Fruit fly (Drosophila melanogaster) whole organism, embryonic: ENCODE results near the gene CG43401.

Source experiments
- Adf1 ChIP-seq: fragments of 200-800 bp; sonication (Bioruptor generic); IDR thresholded peaks from 2 replicates; pipeline ENCODE4 v1.3.6; 2022; ENCODE audit warnings: missing biosample characterization, missing genetic modification characterization
- Atf3 ChIP-seq: fragments of 200-800 bp; sonication (Bioruptor generic); optimal IDR thresholded peaks from 3 replicates; lab custom pipeline; 2016; ENCODE audit warnings: missing biosample characterization, missing genetic modification characterization
- B-H2 ChIP-seq: fragments of 200-800 bp; sonication (Bioruptor generic); optimal IDR thresholded peaks from 2 replicates; lab custom pipeline; 2018; ENCODE audit warnings: missing biosample characterization, mild to moderate bottlenecking, missing genetic modification characterization
- Blimp-1 ChIP-seq: fragments of 200-800 bp; sonication (Bioruptor generic); optimal IDR thresholded peaks from 3 replicates; lab custom pipeline; 2018; ENCODE audit warnings: missing biosample characterization, missing genetic modification characterization, mild to moderate bottlenecking, moderate library complexity, missing genetic modification reagents
- BtbVII ChIP-seq: fragments of 200-800 bp; sonication (Bioruptor generic); optimal IDR thresholded peaks from 3 replicates; lab custom pipeline; 2017; ENCODE audit warnings: missing biosample characterization, mild to moderate bottlenecking, missing genetic modification characterization
- CG10209 ChIP-seq: fragments of 200-800 bp; sonication (Bioruptor generic); optimal IDR thresholded peaks from 3 replicates; lab custom pipeline; 2017; ENCODE audit warnings: missing biosample characterization, mild to moderate bottlenecking, missing genetic modification characterization, missing genetic modification reagents
- CG11696 ChIP-seq: fragments of 200-800 bp; sonication (Bioruptor generic); IDR thresholded peaks from 2 replicates; pipeline ENCODE4 v1.3.6; 2022; ENCODE audit warnings: missing biosample characterization, missing genetic modification characterization
- CG12391 ChIP-seq: fragments of 200-800 bp; sonication (Bioruptor generic); optimal IDR thresholded peaks from 3 replicates; lab custom pipeline; 2018; ENCODE audit warnings: missing biosample characterization, mild to moderate bottlenecking, missing genetic modification characterization, moderate library complexity
- CG12942 ChIP-seq: fragments of 200-800 bp; sonication (Bioruptor generic); optimal IDR thresholded peaks from 3 replicates; lab custom pipeline; 2016; ENCODE audit warnings: missing biosample characterization, missing genetic modification characterization
- CG14441 ChIP-seq: fragments of 200-800 bp; sonication (Bioruptor generic); IDR thresholded peaks from 2 replicates; pipeline ENCODE4 v1.3.6; 2022; ENCODE audit warnings: missing biosample characterization, missing genetic modification characterization
- CG17361 ChIP-seq: fragments of 200-800 bp; sonication (Bioruptor generic); IDR thresholded peaks from 3 replicates; pipeline ENCODE4 v1.3.6; 2022; ENCODE audit warnings: missing biosample characterization, missing genetic modification characterization
- CG17829 ChIP-seq: fragments of 200-800 bp; optimal IDR thresholded peaks from 2 replicates; lab custom pipeline; 2019; ENCODE audit warnings: missing biosample characterization, mild to moderate bottlenecking, missing genetic modification characterization, moderate library complexity
- CG2199 ChIP-seq: fragments of 200-800 bp; sonication (Bioruptor generic); IDR thresholded peaks from 3 replicates; pipeline ENCODE4 v1.3.6; 2022; ENCODE audit warnings: missing biosample characterization, missing genetic modification characterization
- CG2202 ChIP-seq: fragments of 200-800 bp; sonication (Bioruptor generic); optimal IDR thresholded peaks from 2 replicates; lab custom pipeline; 2018; ENCODE audit warnings: missing biosample characterization, mild to moderate bottlenecking, missing genetic modification characterization
- CG2875 ChIP-seq: fragments of 200-800 bp; sonication (Bioruptor generic); optimal IDR thresholded peaks from 2 replicates; lab custom pipeline; 2017; ENCODE audit warnings: missing biosample characterization, mild to moderate bottlenecking, missing genetic modification characterization, missing genetic modification reagents
- CG3281 ChIP-seq: fragments of 200-800 bp; sonication (Bioruptor generic); optimal IDR thresholded peaks from 3 replicates; lab custom pipeline; 2017; ENCODE audit warnings: missing biosample characterization, mild to moderate bottlenecking, missing genetic modification characterization
- CG4360 ChIP-seq: fragments of 200-800 bp; sonication (Bioruptor generic); IDR thresholded peaks from 2 replicates; pipeline ENCODE4 v1.3.6; 2022; ENCODE audit warnings: missing biosample characterization, missing genetic modification characterization
- CG4707 ChIP-seq: fragments of 200-800 bp; sonication (Bioruptor generic); optimal IDR thresholded peaks from 2 replicates; lab custom pipeline; 2018; ENCODE audit warnings: missing biosample characterization, mild to moderate bottlenecking, missing genetic modification characterization, moderate library complexity
- CG4730 ChIP-seq: fragments of 200-800 bp; sonication (Bioruptor generic); IDR thresholded peaks from 2 replicates; pipeline ENCODE4 v1.3.6; 2022; ENCODE audit warnings: missing biosample characterization, missing genetic modification characterization
- CG4854 ChIP-seq: fragments of 200-800 bp; sonication (Bioruptor generic); optimal IDR thresholded peaks from 2 replicates; lab custom pipeline; 2016; ENCODE audit warnings: missing biosample characterization, missing genetic modification characterization, inconsistent platforms
- CG5245 ChIP-seq: fragments of 200-800 bp; sonication (Bioruptor generic); optimal IDR thresholded peaks from 3 replicates; lab custom pipeline; 2016; ENCODE audit warnings: missing biosample characterization, missing genetic modification characterization
- CG6683 ChIP-seq: fragments of 200-800 bp; sonication (Bioruptor generic); optimal IDR thresholded peaks from 2 replicates; lab custom pipeline; 2017; ENCODE audit warnings: missing biosample characterization, mild to moderate bottlenecking, missing genetic modification characterization, missing genetic modification reagents
- CG6854 ChIP-seq: fragments of 200-800 bp; sonication (Bioruptor generic); optimal IDR thresholded peaks from 3 replicates; lab custom pipeline; 2017; ENCODE audit warnings: missing biosample characterization, mild to moderate bottlenecking, missing genetic modification characterization
- CG9609 ChIP-seq: fragments of 200-800 bp; sonication (Bioruptor generic); optimal IDR thresholded peaks from 3 replicates; lab custom pipeline; 2016; ENCODE audit warnings: missing biosample characterization, missing genetic modification characterization
- CkIIα-i1 ChIP-seq: fragments of 200-800 bp; sonication (Bioruptor generic); IDR thresholded peaks from 2 replicates; pipeline ENCODE4 v1.3.6; 2022; ENCODE audit warnings: missing biosample characterization, missing genetic modification characterization
- Dll ChIP-seq: fragments of 200-800 bp; sonication (Bioruptor generic); IDR thresholded peaks from 4 replicates; pipeline ENCODE4 v1.3.6; 2022; ENCODE audit warnings: missing biosample characterization, missing genetic modification characterization; ENCODE audit not compliant: partially characterized antibody
- Dp ChIP-seq: fragments of 200-800 bp; sonication (Bioruptor generic); optimal IDR thresholded peaks from 2 replicates; lab custom pipeline; 2018; ENCODE audit warnings: missing biosample characterization, mild to moderate bottlenecking, missing genetic modification characterization, moderate library complexity
- Dref ChIP-seq: fragments of 200-800 bp; sonication (Bioruptor generic); IDR thresholded peaks from 2 replicates; pipeline ENCODE4 v1.3.6; 2022; ENCODE audit warnings: missing biosample characterization, missing genetic modification characterization
- Fer3 ChIP-seq: fragments of 200-800 bp; sonication (Bioruptor generic); optimal IDR thresholded peaks from 2 replicates; lab custom pipeline; 2018; ENCODE audit warnings: missing biosample characterization, mild to moderate bottlenecking, missing genetic modification characterization, moderate library complexity
- Hmr ChIP-seq: fragments of 200-800 bp; sonication (Bioruptor generic); optimal IDR thresholded peaks from 3 replicates; lab custom pipeline; 2017; ENCODE audit warnings: mild to moderate bottlenecking, missing biosample characterization, missing genetic modification reagents, missing genetic modification characterization
- Hr51 ChIP-seq, 2 experiments: fragments of 200-800 bp; sonication (Bioruptor generic); optimal IDR thresholded peaks; 2 replicates in 1 of 2; 3 replicates in 1 of 2; lab custom pipeline; 2016 to 2018; ENCODE audit warnings: missing biosample characterization in 2 of 2, missing genetic modification characterization in 2 of 2, mild to moderate bottlenecking in 1 of 2, moderate library complexity in 1 of 2
- Jarid2 ChIP-seq: fragments of 200-800 bp; sonication (Bioruptor generic); optimal IDR thresholded peaks from 3 replicates; lab custom pipeline; 2017; ENCODE audit warnings: mild to moderate bottlenecking, missing biosample characterization, missing genetic modification reagents, missing genetic modification characterization
- Neu2 ChIP-seq: fragments of 200-800 bp; sonication (Bioruptor generic); optimal IDR thresholded peaks from 3 replicates; lab custom pipeline; 2016; ENCODE audit warnings: missing biosample characterization, missing genetic modification characterization, borderline replicate concordance
- ara ChIP-seq: fragments of 200-800 bp; sonication (Bioruptor generic); IDR thresholded peaks from 2 replicates; pipeline ENCODE4 v1.3.6; 2022; ENCODE audit warnings: missing biosample characterization, missing genetic modification characterization
- bbx ChIP-seq: fragments of 200-800 bp; sonication (Bioruptor generic); IDR thresholded peaks from 2 replicates; pipeline ENCODE4 v1.3.6; 2022; ENCODE audit warnings: missing biosample characterization, missing genetic modification characterization; ENCODE audit not compliant: partially characterized antibody
- br ChIP-seq: fragments of >200 bp; optimal IDR thresholded peaks from 2 replicates; lab custom pipeline; 2017
- crol ChIP-seq: fragments of 200-800 bp; sonication (Bioruptor generic); IDR thresholded peaks from 2 replicates; pipeline ENCODE4 v1.3.6; 2022; ENCODE audit warnings: missing biosample characterization, missing genetic modification characterization
- dan ChIP-seq: fragments of 200-800 bp; sonication (Bioruptor generic); IDR thresholded peaks from 2 replicates; pipeline ENCODE4 v1.3.6; 2022; ENCODE audit warnings: missing biosample characterization, missing genetic modification characterization
- esg ChIP-seq: fragments of 200-800 bp; sonication (Bioruptor generic); conservative IDR thresholded peaks from 2 replicates; pipeline ENCODE4 v1.3.6; 2022; ENCODE audit warnings: missing biosample characterization, missing genetic modification characterization
- h ChIP-seq: fragments of >200 bp; optimal IDR thresholded peaks from 2 replicates; lab custom pipeline; 2017
- kay ChIP-seq: fragments of 200-800 bp; sonication (Bioruptor generic); optimal IDR thresholded peaks from 2 replicates; lab custom pipeline; 2016; ENCODE audit warnings: missing biosample characterization, missing genetic modification characterization
- nom ChIP-seq: fragments of 200-800 bp; sonication (Bioruptor generic); optimal IDR thresholded peaks from 2 replicates; lab custom pipeline; 2017; ENCODE audit warnings: missing biosample characterization, missing genetic modification characterization, mild to moderate bottlenecking, moderate library complexity, missing genetic modification reagents
- pho ChIP-seq: fragments of 200-800 bp; sonication (Bioruptor generic); optimal IDR thresholded peaks from 2 replicates; lab custom pipeline; 2016; ENCODE audit warnings: missing biosample characterization, missing genetic modification characterization
- pita ChIP-seq: fragments of 200-800 bp; sonication (Bioruptor generic); optimal IDR thresholded peaks from 2 replicates; lab custom pipeline; 2017; ENCODE audit warnings: missing biosample characterization, mild to moderate bottlenecking, missing genetic modification characterization
- psq ChIP-seq: fragments of 200-800 bp; sonication (Bioruptor generic); optimal IDR thresholded peaks from 2 replicates; lab custom pipeline; 2017; ENCODE audit warnings: missing biosample characterization, missing genetic modification characterization
- run ChIP-seq: fragments of 200-800 bp; sonication (Bioruptor generic); optimal IDR thresholded peaks from 3 replicates; lab custom pipeline; 2018; ENCODE audit warnings: missing biosample characterization, mild to moderate bottlenecking, missing genetic modification characterization
- sisA ChIP-seq: fragments of 200-800 bp; sonication (Bioruptor generic); IDR thresholded peaks from 2 replicates; pipeline ENCODE4 v1.3.6; 2022; ENCODE audit warnings: missing biosample characterization, missing genetic modification characterization
- slp2 ChIP-seq: fragments of 200-800 bp; sonication (Bioruptor generic); optimal IDR thresholded peaks from 2 replicates; lab custom pipeline; 2016; ENCODE audit warnings: missing biosample characterization, missing genetic modification characterization
- sqz ChIP-seq: fragments of 200-800 bp; sonication (Bioruptor generic); optimal IDR thresholded peaks from 3 replicates; lab custom pipeline; 2018; ENCODE audit warnings: missing biosample characterization, mild to moderate bottlenecking, missing genetic modification characterization
- tio ChIP-seq: fragments of 200-800 bp; sonication (Bioruptor generic); optimal IDR thresholded peaks from 2 replicates; lab custom pipeline; 2017; ENCODE audit warnings: missing biosample characterization, missing genetic modification characterization, inconsistent platforms
- trh ChIP-seq: fragments of 200-800 bp; sonication (Bioruptor generic); optimal IDR thresholded peaks from 2 replicates; lab custom pipeline; 2016; ENCODE audit warnings: missing biosample characterization, missing genetic modification characterization

Gene CG43401

dm6 chr2L:1462136-1462535 is 33.9 kb downstream of the CG43401 start (continued):
- TF ChIP-seq trh (GFP tag; lab: Kevin White, UChicago) = peak; percentile 17
- TF ChIP-seq dan (GFP tag; lab: Robert Waterston, UW) = peak; percentile 70
- no peak for TF ChIP-seq CG3281 (GFP tag; lab: Kevin White, UChicago)
- no peak for TF ChIP-seq pho (GFP tag; lab: Kevin White, UChicago)
- TF ChIP-seq CG9609 = peak; percentile 38
- TF ChIP-seq Neu2 (GFP tag; lab: Kevin White, UChicago) = no peak
- TF ChIP-seq CG6854 (GFP tag; lab: Kevin White, UChicago) = no peak
- no peak for TF ChIP-seq run (tag; lab: Kevin White, UChicago)
- TF ChIP-seq crol (GFP tag; lab: Robert Waterston, UW) = 0 out of 2 replicates have a peak, but pooled peaks have one; percentile 17
- peak; percentile 74; the same call in 1 of the 2 replicates for TF ChIP-seq bbx
- TF ChIP-seq Fer3 = no peak
- TF ChIP-seq Blimp-1 (GFP tag; lab: Kevin White, UChicago) = peak; percentile 37
- no peak for TF ChIP-seq BtbVII (GFP tag; lab: Kevin White, UChicago)
- TF ChIP-seq esg (GFP tag; lab: Robert Waterston, UW) = 0 out of 2 replicates have a peak, but pooled peaks have one; percentile 13
- TF ChIP-seq CkIIα-i1 (GFP tag; lab: Robert Waterston, UW) = no peak
- no peak for TF ChIP-seq CG4360 (GFP tag; lab: Robert Waterston, UW)
- no peak for TF ChIP-seq Dref (GFP tag; lab: Robert Waterston, UW)
- no peak for TF ChIP-seq nom (GFP tag; lab: Kevin White, UChicago)
- peak; percentile 82 for TF ChIP-seq CG2202 (tag; lab: Kevin White, UChicago)
- TF ChIP-seq CG2199 (GFP tag; lab: Robert Waterston, UW) = no peak
- peak; percentile 23 for TF ChIP-seq CG5245 (GFP tag; lab: Kevin White, UChicago)
- no peak for TF ChIP-seq pita (GFP tag; lab: Kevin White, UChicago)
- peak; percentile 92 for TF ChIP-seq Dll (GFP tag; lab: Robert Waterston, UW)
- TF ChIP-seq B-H2 (GFP tag; lab: Kevin White, UChicago) = no peak
- TF ChIP-seq CG17361 (GFP tag; lab: Robert Waterston, UW) = 0 out of 3 replicates have a peak, but pooled peaks have one; percentile 42
- TF ChIP-seq CG12942 = peak; percentile 34
- TF ChIP-seq Jarid2 (GFP tag; lab: Kevin White, UChicago) = no peak
- peak; percentile 27 for TF ChIP-seq Hmr (GFP tag; lab: Kevin White, UChicago)
- peak; percentile 40 for TF ChIP-seq CG10209 (GFP tag; lab: Kevin White, UChicago)
- TF ChIP-seq h = no peak
- no peak for TF ChIP-seq Hr51 (GFP tag; optimal IDR thresholded peaks at IDR 0.05; lab: Kevin White, UChicago)
- TF ChIP-seq CG4854 (GFP tag; lab: Kevin White, UChicago) = no peak
- TF ChIP-seq ara (GFP tag; lab: Robert Waterston, UW) = peak; percentile 81
- no peak for TF ChIP-seq Dp (GFP tag; lab: Kevin White, UChicago)
- no peak for TF ChIP-seq sqz (GFP tag; lab: Kevin White, UChicago)
- peak; percentile 16; the same call in 1 of the 2 replicates for TF ChIP-seq CG4730 (GFP tag; lab: Robert Waterston, UW)
- no peak for TF ChIP-seq kay (GFP tag; lab: Kevin White, UChicago)
- TF ChIP-seq CG4707 = no peak
- TF ChIP-seq psq (GFP tag; lab: Kevin White, UChicago) = no peak
- TF ChIP-seq Atf3 = peak; percentile 37
- peak; percentile 79 for TF ChIP-seq CG12391
- TF ChIP-seq slp2 (GFP tag; lab: Kevin White, UChicago) = peak; percentile 19
- TF ChIP-seq sisA (GFP tag; lab: Robert Waterston, UW) = peak; percentile 27; the same call in 1 of the 2 replicates
- TF ChIP-seq CG17829 (tag; lab: Kevin White, UChicago) = peak; percentile 80
- peak; percentile 37 for TF ChIP-seq tio (GFP tag; lab: Kevin White, UChicago)
- no peak for TF ChIP-seq CG14441 (GFP tag; lab: Robert Waterston, UW)
- no peak for TF ChIP-seq Adf1 (GFP tag; lab: Robert Waterston, UW)
- TF ChIP-seq CG11696 (GFP tag; lab: Robert Waterston, UW) = no peak
- TF ChIP-seq br (lab: Kevin White, UChicago) = no peak
- TF ChIP-seq CG6683 (GFP tag; lab: Kevin White, UChicago) = no peak
- peak; percentile 38 for TF ChIP-seq CG2875
